Worm (Caenorhabditis elegans) whole organism, mixed stage, embryonic: Measurements from ENCODE around the gene mpdu-1.

ENCODE experiments used
- blmp-1 ChIP-seq: fragments of 150-350 bp; optimal IDR thresholded peaks from 2 replicates; lab custom pipeline; 2014; ENCODE audit warnings: missing biosample characterization, missing genetic modification characterization
- ceh-43 ChIP-seq: fragments of 200-800 bp; sonication (Bioruptor generic); optimal IDR thresholded peaks from 2 replicates; lab custom pipeline; 2018; ENCODE audit warnings: mild to moderate bottlenecking, missing genetic modification characterization, moderate library complexity, missing compliant biosample characterization
- elt-3 ChIP-seq: fragments of 150-350 bp; optimal IDR thresholded peaks from 2 replicates; lab custom pipeline; 2014; ENCODE audit warnings: missing biosample characterization, missing genetic modification characterization
- mep-1 ChIP-seq: fragments of 150-350 bp; optimal IDR thresholded peaks from 2 replicates; lab custom pipeline; 2017; ENCODE audit warnings: missing biosample characterization, missing genetic modification reagents, missing genetic modification characterization, inconsistent platforms
- nhr-12 ChIP-seq: fragments of 150-350 bp; optimal IDR thresholded peaks from 2 replicates; lab custom pipeline; 2014; ENCODE audit warnings: missing biosample characterization, missing genetic modification characterization
- nhr-28 ChIP-seq: fragments of 150-350 bp; optimal IDR thresholded peaks from 2 replicates; lab custom pipeline; 2014; ENCODE audit warnings: missing biosample characterization, missing genetic modification characterization
- pha-4 ChIP-seq: fragments of 150-350 bp; optimal IDR thresholded peaks from 2 replicates; lab custom pipeline; 2018; ENCODE audit warnings: missing biosample characterization, missing genetic modification reagents, missing genetic modification characterization
- unc-120 ChIP-seq: sonication (generic microtip); optimal IDR thresholded peaks from 2 replicates; lab custom pipeline; 2017; ENCODE audit warnings: missing genetic modification characterization, missing compliant biosample characterization; ENCODE audit not compliant: poor library complexity, severe bottlenecking
- unc-62 ChIP-seq: fragments of 150-350 bp; optimal IDR thresholded peaks from 2 replicates; lab custom pipeline; 2014; ENCODE audit warnings: missing biosample characterization, missing genetic modification reagents, missing genetic modification characterization
- ztf-11 ChIP-seq: fragments of 150-350 bp; optimal IDR thresholded peaks from 2 replicates; lab custom pipeline; 2014; ENCODE audit warnings: missing biosample characterization, missing genetic modification characterization

ce11 chrV:8383716-8384115, 24.8 kb upstream of the mpdu-1 start, which contains the start of gene F52E1.14:
- no peak for TF ChIP-seq ztf-11 (tag; lab: Kevin White, UChicago)
- no peak for TF ChIP-seq nhr-28
- no peak for TF ChIP-seq unc-62 (GFP tag; lab: Kevin White, UChicago)
- TF ChIP-seq blmp-1: no peak
- TF ChIP-seq nhr-12 (tag; lab: Kevin White, UChicago): no peak
- TF ChIP-seq ceh-43: no peak
- no peak for TF ChIP-seq pha-4 (tag; lab: Kevin White, UChicago)
- TF ChIP-seq mep-1 (tag; lab: Kevin White, UChicago): no peak
- no peak for TF ChIP-seq elt-3 (tag; lab: Kevin White, UChicago)
- TF ChIP-seq unc-120: no peak
